Fruit fly (Drosophila melanogaster) whole organism, embryonic: ENCODE results near the gene CG14424.

Source experiments
- Blimp-1 ChIP-seq: fragments of 200-800 bp; sonication (Bioruptor generic); optimal IDR thresholded peaks from 3 replicates; lab custom pipeline; 2018; ENCODE audit warnings: missing biosample characterization, missing genetic modification characterization, mild to moderate bottlenecking, moderate library complexity, missing genetic modification reagents
- CG10979 ChIP-seq: fragments of 200-800 bp; sonication (Bioruptor generic); optimal IDR thresholded peaks from 2 replicates; lab custom pipeline; 2018; ENCODE audit warnings: missing biosample characterization, mild to moderate bottlenecking, missing genetic modification characterization, moderate library complexity
- CG1529 ChIP-seq: fragments of 200-800 bp; sonication (Bioruptor generic); optimal IDR thresholded peaks from 3 replicates; lab custom pipeline; 2018; ENCODE audit warnings: missing biosample characterization, missing genetic modification characterization
- CG15696 ChIP-seq: fragments of 200-800 bp; sonication (Bioruptor generic); optimal IDR thresholded peaks from 2 replicates; lab custom pipeline; 2019; ENCODE audit warnings: missing biosample characterization, mild to moderate bottlenecking, missing genetic modification characterization, moderate library complexity
- CG17361 ChIP-seq: fragments of 200-800 bp; sonication (Bioruptor generic); IDR thresholded peaks from 3 replicates; pipeline ENCODE4 v1.3.6; 2022; ENCODE audit warnings: missing biosample characterization, missing genetic modification characterization
- CG31441 ChIP-seq: fragments of 200-800 bp; sonication (Bioruptor generic); IDR thresholded peaks from 2 replicates; pipeline ENCODE4 v1.3.6; 2022; ENCODE audit warnings: missing biosample characterization, missing genetic modification characterization
- CG34224 ChIP-seq: fragments of 200-800 bp; sonication (Bioruptor generic); IDR thresholded peaks from 3 replicates; pipeline ENCODE4 v1.3.6; 2022; ENCODE audit warnings: missing biosample characterization, missing genetic modification characterization; ENCODE audit not compliant: partially characterized antibody
- CG6765 ChIP-seq: fragments of 200-800 bp; sonication (Bioruptor generic); optimal IDR thresholded peaks from 3 replicates; lab custom pipeline; 2017; ENCODE audit warnings: missing biosample characterization, mild to moderate bottlenecking, missing genetic modification characterization
- CG6813 ChIP-seq: fragments of 200-800 bp; sonication (Bioruptor generic); optimal IDR thresholded peaks from 2 replicates; lab custom pipeline; 2017; ENCODE audit warnings: missing biosample characterization, missing genetic modification characterization, mild to moderate bottlenecking, moderate library complexity, missing genetic modification reagents
- CG7839 ChIP-seq: fragments of 200-800 bp; sonication (Bioruptor generic); optimal IDR thresholded peaks from 3 replicates; lab custom pipeline; 2018; ENCODE audit warnings: missing biosample characterization, mild to moderate bottlenecking, missing genetic modification characterization, moderate library complexity
- CG7928 ChIP-seq: fragments of 200-800 bp; sonication (Bioruptor generic); optimal IDR thresholded peaks from 2 replicates; lab custom pipeline; 2017; ENCODE audit warnings: missing biosample characterization, mild to moderate bottlenecking, missing genetic modification characterization
- CG8281 ChIP-seq: fragments of 200-800 bp; sonication (Bioruptor generic); optimal IDR thresholded peaks from 2 replicates; lab custom pipeline; 2018; ENCODE audit warnings: missing biosample characterization, mild to moderate bottlenecking, missing genetic modification characterization, moderate library complexity
- CG8765 ChIP-seq: fragments of 200-800 bp; sonication (Bioruptor generic); IDR thresholded peaks from 2 replicates; pipeline ENCODE4 v1.3.6; 2022; ENCODE audit warnings: missing biosample characterization, missing genetic modification characterization
- CG9215 ChIP-seq: fragments of 200-800 bp; sonication (Bioruptor generic); IDR thresholded peaks from 2 replicates; pipeline ENCODE4 v1.3.6; 2022; ENCODE audit warnings: missing biosample characterization, missing genetic modification characterization
- CHES-1-like ChIP-seq: fragments of 200-800 bp; sonication (Bioruptor generic); optimal IDR thresholded peaks from 2 replicates; lab custom pipeline; 2016; ENCODE audit warnings: missing biosample characterization, missing genetic modification characterization
- D19A ChIP-seq: fragments of 200-800 bp; optimal IDR thresholded peaks from 3 replicates; lab custom pipeline; 2019; ENCODE audit warnings: missing biosample characterization, mild to moderate bottlenecking, missing genetic modification characterization, moderate library complexity
- Deaf1 ChIP-seq: fragments of 200-800 bp; optimal IDR thresholded peaks from 3 replicates; lab custom pipeline; 2019; ENCODE audit warnings: missing biosample characterization, mild to moderate bottlenecking, missing genetic modification characterization, moderate library complexity
- Dek ChIP-seq: fragments of 200-800 bp; sonication (Bioruptor generic); optimal IDR thresholded peaks from 3 replicates; lab custom pipeline; 2019; ENCODE audit warnings: missing biosample characterization, mild to moderate bottlenecking, missing genetic modification characterization, moderate library complexity
- Doc2 ChIP-seq: fragments of 200-800 bp; sonication (Bioruptor generic); IDR thresholded peaks from 2 replicates; pipeline ENCODE4 v1.3.6; 2022; ENCODE audit warnings: missing biosample characterization, missing genetic modification characterization
- Dp ChIP-seq: fragments of 200-800 bp; sonication (Bioruptor generic); optimal IDR thresholded peaks from 2 replicates; lab custom pipeline; 2018; ENCODE audit warnings: missing biosample characterization, mild to moderate bottlenecking, missing genetic modification characterization, moderate library complexity
- Fer3 ChIP-seq: fragments of 200-800 bp; sonication (Bioruptor generic); optimal IDR thresholded peaks from 2 replicates; lab custom pipeline; 2018; ENCODE audit warnings: missing biosample characterization, mild to moderate bottlenecking, missing genetic modification characterization, moderate library complexity
- HLH3B ChIP-seq: fragments of 200-800 bp; sonication (Bioruptor generic); IDR thresholded peaks from 2 replicates; pipeline ENCODE4 v1.3.6; 2022; ENCODE audit warnings: missing biosample characterization, missing genetic modification characterization
- MBD-R2 ChIP-seq: fragments of 200-800 bp; sonication (Bioruptor generic); IDR thresholded peaks from 2 replicates; pipeline ENCODE4 v1.3.6; 2022; ENCODE audit warnings: missing biosample characterization, missing genetic modification characterization
- Myb ChIP-seq: fragments of 200-800 bp; sonication (Bioruptor generic); optimal IDR thresholded peaks from 2 replicates; lab custom pipeline; 2016; ENCODE audit warnings: missing biosample characterization, missing genetic modification characterization
- Nf-YA ChIP-seq: fragments of 200-800 bp; sonication (Bioruptor generic); IDR thresholded peaks from 2 replicates; pipeline ENCODE4 v1.3.6; 2022; ENCODE audit warnings: missing biosample characterization, missing genetic modification characterization
- Nf-YB ChIP-seq: fragments of 200-800 bp; sonication (Bioruptor generic); optimal IDR thresholded peaks from 3 replicates; lab custom pipeline; 2019; ENCODE audit warnings: missing biosample characterization, mild to moderate bottlenecking, missing genetic modification characterization, moderate library complexity
- Optix ChIP-seq: fragments of 200-800 bp; sonication (Bioruptor generic); IDR thresholded peaks from 3 replicates; pipeline ENCODE4 v1.3.6; 2022; ENCODE audit warnings: missing biosample characterization, missing genetic modification characterization
- Sry-β ChIP-seq: fragments of 200-800 bp; sonication (Bioruptor generic); optimal IDR thresholded peaks from 2 replicates; lab custom pipeline; 2018; ENCODE audit warnings: missing biosample characterization, mild to moderate bottlenecking, missing genetic modification characterization, moderate library complexity
- ap ChIP-seq: fragments of 200-800 bp; sonication (Bioruptor generic); IDR thresholded peaks from 2 replicates; pipeline ENCODE4 v1.3.6; 2022; ENCODE audit warnings: missing biosample characterization, missing genetic modification characterization
- ase ChIP-seq: fragments of 200-800 bp; sonication (Bioruptor generic); IDR thresholded peaks from 3 replicates; pipeline ENCODE4 v1.3.6; 2022; ENCODE audit warnings: missing biosample characterization, missing genetic modification characterization
- bab2 ChIP-seq: fragments of 200-800 bp; sonication (Bioruptor generic); optimal IDR thresholded peaks from 2 replicates; lab custom pipeline; 2016; ENCODE audit warnings: missing biosample characterization, missing genetic modification characterization
- cad ChIP-seq: fragments of >200 bp; optimal IDR thresholded peaks from 2 replicates; lab custom pipeline; 2017; ENCODE audit warnings: missing biosample characterization, missing genetic modification characterization
- ci ChIP-seq: fragments of 200-800 bp; sonication (Bioruptor generic); IDR thresholded peaks from 3 replicates; pipeline ENCODE4 v1.3.6; 2022; ENCODE audit warnings: missing biosample characterization, missing genetic modification characterization
- cwo ChIP-seq: fragments of 200-800 bp; sonication (Bioruptor generic); optimal IDR thresholded peaks from 3 replicates; lab custom pipeline; 2017; ENCODE audit warnings: missing biosample characterization, missing genetic modification characterization, mild to moderate bottlenecking, moderate library complexity, missing genetic modification reagents
- dmrt11E ChIP-seq: fragments of 200-800 bp; sonication (Bioruptor generic); optimal IDR thresholded peaks from 3 replicates; lab custom pipeline; 2018; ENCODE audit warnings: missing biosample characterization, mild to moderate bottlenecking, missing genetic modification characterization, moderate library complexity
- dpn ChIP-seq, 2 experiments: fragments of 200-800 bp; sonication (Bioruptor generic); optimal IDR thresholded peaks; 3 replicates each; lab custom pipeline; 2016; ENCODE audit warnings: missing biosample characterization in 2 of 2, missing genetic modification characterization in 2 of 2
- fd3F ChIP-seq: fragments of 200-800 bp; sonication (Bioruptor generic); optimal IDR thresholded peaks from 2 replicates; lab custom pipeline; 2018; ENCODE audit warnings: missing biosample characterization, mild to moderate bottlenecking, missing genetic modification characterization, moderate library complexity
- fd96Cb ChIP-seq: fragments of 200-800 bp; sonication (Bioruptor generic); optimal IDR thresholded peaks from 2 replicates; lab custom pipeline; 2018; ENCODE audit warnings: missing biosample characterization, mild to moderate bottlenecking, missing genetic modification characterization, moderate library complexity
- klu ChIP-seq: fragments of 200-800 bp; sonication (Bioruptor generic); IDR thresholded peaks from 2 replicates; pipeline ENCODE4 v1.3.6; 2022; ENCODE audit warnings: missing biosample characterization, missing genetic modification characterization
- lilli ChIP-seq: fragments of 200-800 bp; sonication (Bioruptor generic); optimal IDR thresholded peaks from 3 replicates; lab custom pipeline; 2016; ENCODE audit warnings: missing biosample characterization, missing genetic modification characterization
- nau ChIP-seq: fragments of 200-800 bp; sonication (Bioruptor generic); optimal IDR thresholded peaks from 3 replicates; lab custom pipeline; 2017; ENCODE audit warnings: missing biosample characterization, mild to moderate bottlenecking, missing genetic modification characterization, missing genetic modification reagents
- pb ChIP-seq: fragments of 200-800 bp; sonication (Bioruptor generic); optimal IDR thresholded peaks from 3 replicates; lab custom pipeline; 2016; ENCODE audit warnings: missing biosample characterization, missing genetic modification characterization
- psq ChIP-seq: fragments of 200-800 bp; sonication (Bioruptor generic); optimal IDR thresholded peaks from 2 replicates; lab custom pipeline; 2017; ENCODE audit warnings: missing biosample characterization, missing genetic modification characterization
- salm ChIP-seq: fragments of 200-800 bp; sonication (Bioruptor generic); optimal IDR thresholded peaks from 2 replicates; lab custom pipeline; 2018; ENCODE audit warnings: missing biosample characterization, mild to moderate bottlenecking, missing genetic modification characterization
- sob ChIP-seq: fragments of 200-800 bp; sonication (Bioruptor generic); IDR thresholded peaks from 2 replicates; pipeline ENCODE4 v1.3.6; 2022; ENCODE audit warnings: missing biosample characterization, missing genetic modification characterization
- tap ChIP-seq: fragments of 200-800 bp; optimal IDR thresholded peaks from 3 replicates; lab custom pipeline; 2019; ENCODE audit warnings: missing biosample characterization, mild to moderate bottlenecking, missing genetic modification characterization, moderate library complexity
- tin ChIP-seq: fragments of 200-800 bp; sonication (Bioruptor generic); optimal IDR thresholded peaks from 3 replicates; lab custom pipeline; 2016; ENCODE audit warnings: missing biosample characterization, missing genetic modification characterization
- tna ChIP-seq: fragments of 200-800 bp; sonication (Bioruptor generic); IDR thresholded peaks from 2 replicates; pipeline ENCODE4 v1.3.6; 2022; ENCODE audit warnings: missing biosample characterization, missing genetic modification characterization; ENCODE audit not compliant: partially characterized antibody
- tup ChIP-seq: fragments of 200-800 bp; sonication (Bioruptor generic); optimal IDR thresholded peaks from 2 replicates; lab custom pipeline; 2016; ENCODE audit warnings: missing biosample characterization, mild to moderate bottlenecking, missing genetic modification characterization, moderate library complexity
- unc-4 ChIP-seq: fragments of 200-800 bp; sonication (Bioruptor generic); IDR thresholded peaks from 2 replicates; pipeline ENCODE4 v1.3.6; 2022; ENCODE audit warnings: missing biosample characterization, missing genetic modification characterization; ENCODE audit not compliant: partially characterized antibody
- vvl ChIP-seq: fragments of 200-800 bp; sonication (Bioruptor generic); IDR thresholded peaks from 2 replicates; pipeline ENCODE4 v1.3.6; 2022; ENCODE audit warnings: missing biosample characterization, missing genetic modification characterization

CG14424 gene

dm6 chrX:2956641-2957040 lies 29.6 kb upstream of the CG14424 start (continued):
- no peak for TF ChIP-seq Deaf1
- TF ChIP-seq CG34224: no peak
- no peak for TF ChIP-seq fd3F (GFP tag; lab: Kevin White, UChicago)
- TF ChIP-seq tna: no peak
- no peak for TF ChIP-seq sob (GFP tag; lab: Robert Waterston, UW)
- TF ChIP-seq dpn (GFP tag; optimal IDR thresholded peaks at IDR 0.05; lab: Kevin White, UChicago): no peak
- TF ChIP-seq Nf-YB (GFP tag; lab: Kevin White, UChicago): no peak
- TF ChIP-seq psq (GFP tag; lab: Kevin White, UChicago): no peak
- peak; percentile 37 for TF ChIP-seq CG10979 (tag; lab: Kevin White, UChicago)
- TF ChIP-seq lilli (GFP tag; lab: Kevin White, UChicago): no peak
- TF ChIP-seq D19A (tag; lab: Kevin White, UChicago): no peak
- peak; percentile 10 for TF ChIP-seq Blimp-1 (GFP tag; lab: Kevin White, UChicago)
- no peak for TF ChIP-seq CG15696
- no peak for TF ChIP-seq salm (tag; lab: Kevin White, UChicago)
- TF ChIP-seq cwo (GFP tag; lab: Kevin White, UChicago): no peak
- no peak for TF ChIP-seq Dp (GFP tag; lab: Kevin White, UChicago)
- TF ChIP-seq bab2 (GFP tag; lab: Kevin White, UChicago): no peak
- no peak for TF ChIP-seq CG17361 (GFP tag; lab: Robert Waterston, UW)
- no peak for TF ChIP-seq Fer3
- no peak for TF ChIP-seq tin (GFP tag; lab: Kevin White, UChicago)
- no peak for TF ChIP-seq tap
- no peak for TF ChIP-seq CG9215 (GFP tag; lab: Robert Waterston, UW)
- 0 out of 3 replicates have a peak, but pooled peaks have one; percentile 19 for TF ChIP-seq Optix (GFP tag; lab: Robert Waterston, UW)
- no peak for TF ChIP-seq CG1529 (GFP tag; lab: Kevin White, UChicago)
- TF ChIP-seq Myb (GFP tag; lab: Kevin White, UChicago): no peak
- peak; percentile 31 for TF ChIP-seq dmrt11E (tag; lab: Kevin White, UChicago)
- no peak for TF ChIP-seq fd96Cb (tag; lab: Kevin White, UChicago)
- TF ChIP-seq pb (GFP tag; lab: Kevin White, UChicago): no peak
- no peak for TF ChIP-seq unc-4 (GFP tag; lab: Robert Waterston, UW)
- TF ChIP-seq tup: no peak
- TF ChIP-seq CG6765 (GFP tag; lab: Kevin White, UChicago): no peak
- no peak for TF ChIP-seq Nf-YA (GFP tag; lab: Robert Waterston, UW)
- TF ChIP-seq HLH3B: no peak
- peak; percentile 12 for TF ChIP-seq CG7839 (tag; lab: Kevin White, UChicago)
- TF ChIP-seq ci (GFP tag; lab: Robert Waterston, UW): 0 out of 3 replicates have a peak, but pooled peaks have one; percentile 18
- peak; percentile 30; the same call in 1 of the 2 replicates for TF ChIP-seq vvl (GFP tag; lab: Robert Waterston, UW)
- TF ChIP-seq CG8765 (GFP tag; lab: Robert Waterston, UW): no peak
- no peak for TF ChIP-seq klu (GFP tag; lab: Robert Waterston, UW)
- no peak for TF ChIP-seq CHES-1-like (GFP tag; lab: Kevin White, UChicago)
- TF ChIP-seq CG31441 (GFP tag; lab: Robert Waterston, UW): no peak
- no peak for TF ChIP-seq Dek (tag; lab: Kevin White, UChicago)
- no peak for TF ChIP-seq CG8281 (tag; lab: Kevin White, UChicago)
- TF ChIP-seq Doc2 (GFP tag; lab: Robert Waterston, UW): no peak
- no peak for TF ChIP-seq CG6813 (GFP tag; lab: Kevin White, UChicago)
- no peak for TF ChIP-seq nau (GFP tag; lab: Kevin White, UChicago)
- TF ChIP-seq ap (GFP tag; lab: Robert Waterston, UW): no peak
- TF ChIP-seq CG7928 (GFP tag; lab: Kevin White, UChicago): no peak
- no peak for TF ChIP-seq Sry-β (GFP tag; lab: Kevin White, UChicago)
- TF ChIP-seq MBD-R2 (GFP tag; lab: Robert Waterston, UW): no peak
- TF ChIP-seq ase: no peak
- TF ChIP-seq cad: no peak
